Fruit fly (Drosophila melanogaster) whole organism, embryonic: Measurements from ENCODE around the gene CG18265.

Experiments used
- Awh ChIP-seq: fragments of 200-800 bp; sonication (Bioruptor generic); IDR thresholded peaks from 2 replicates; pipeline ENCODE4, ENCODE4 v1.3.6; 2022; ENCODE audit warnings: missing biosample characterization, missing genetic modification characterization
- B-H1 ChIP-seq: fragments of 200-800 bp; sonication (Bioruptor generic); IDR thresholded peaks from 3 replicates; pipeline ENCODE4 v1.3.6; 2022; ENCODE audit warnings: missing biosample characterization, missing genetic modification characterization
- Blimp-1 ChIP-seq: fragments of 200-800 bp; sonication (Bioruptor generic); optimal IDR thresholded peaks from 3 replicates; lab custom pipeline; 2018; ENCODE audit warnings: missing biosample characterization, missing genetic modification characterization, mild to moderate bottlenecking, moderate library complexity, missing genetic modification reagents
- CG10565 ChIP-seq: fragments of 200-800 bp; sonication (Bioruptor generic); optimal IDR thresholded peaks from 3 replicates; lab custom pipeline; 2016; ENCODE audit warnings: missing biosample characterization, mild to moderate bottlenecking, missing genetic modification characterization
- CG14860 ChIP-seq: fragments of 200-800 bp; sonication (Bioruptor generic); IDR thresholded peaks from 3 replicates; pipeline ENCODE4 v1.3.6; 2022; ENCODE audit warnings: missing biosample characterization, missing genetic modification characterization; ENCODE audit not compliant: partially characterized antibody
- CG17361 ChIP-seq: fragments of 200-800 bp; sonication (Bioruptor generic); IDR thresholded peaks from 3 replicates; pipeline ENCODE4 v1.3.6; 2022; ENCODE audit warnings: missing biosample characterization, missing genetic modification characterization
- CG18011 ChIP-seq: fragments of 200-800 bp; sonication (Bioruptor generic); optimal IDR thresholded peaks from 2 replicates; lab custom pipeline; 2017; ENCODE audit warnings: missing biosample characterization, missing genetic modification characterization, mild to moderate bottlenecking, moderate library complexity, missing genotype
- CG2199 ChIP-seq: fragments of 200-800 bp; sonication (Bioruptor generic); IDR thresholded peaks from 3 replicates; pipeline ENCODE4 v1.3.6; 2022; ENCODE audit warnings: missing biosample characterization, missing genetic modification characterization
- CG42726 ChIP-seq: fragments of 200-800 bp; sonication (Bioruptor generic); IDR thresholded peaks from 2 replicates; pipeline ENCODE4 v1.3.6; 2022; ENCODE audit warnings: missing biosample characterization, missing genetic modification characterization; ENCODE audit not compliant: partially characterized antibody
- CG4730 ChIP-seq: fragments of 200-800 bp; sonication (Bioruptor generic); IDR thresholded peaks from 2 replicates; pipeline ENCODE4 v1.3.6; 2022; ENCODE audit warnings: missing biosample characterization, missing genetic modification characterization
- CG6689 ChIP-seq: fragments of 200-800 bp; sonication (Bioruptor generic); IDR thresholded peaks from 2 replicates; pipeline ENCODE4 v1.3.6; 2022; ENCODE audit warnings: missing biosample characterization, missing genetic modification characterization
- CG7372 ChIP-seq: fragments of 200-800 bp; sonication (Bioruptor generic); IDR thresholded peaks from 2 replicates; pipeline ENCODE4 v1.3.6; 2022; ENCODE audit warnings: missing biosample characterization, missing genetic modification characterization
- CG8281 ChIP-seq: fragments of 200-800 bp; sonication (Bioruptor generic); optimal IDR thresholded peaks from 2 replicates; lab custom pipeline; 2018; ENCODE audit warnings: missing biosample characterization, mild to moderate bottlenecking, missing genetic modification characterization, moderate library complexity
- Drgx ChIP-seq: fragments of 200-800 bp; sonication (Bioruptor generic); IDR thresholded peaks from 2 replicates; pipeline ENCODE4 v1.3.6; 2022; ENCODE audit warnings: missing biosample characterization, missing genetic modification characterization
- E2f2 ChIP-seq: fragments of 200-800 bp; sonication (Bioruptor generic); IDR thresholded peaks from 2 replicates; pipeline ENCODE4 v1.3.6; 2022; ENCODE audit warnings: missing biosample characterization, missing genetic modification characterization
- Ets65A ChIP-seq: fragments of 200-800 bp; sonication (Bioruptor generic); peaks from one replicate; lab custom pipeline; 2016; ENCODE audit warnings: missing biosample characterization, missing genetic modification characterization
- HLH54F ChIP-seq: fragments of 200-800 bp; sonication (Bioruptor generic); optimal IDR thresholded peaks from 3 replicates; lab custom pipeline; 2016; ENCODE audit warnings: missing biosample characterization, missing genetic modification characterization
- Hr78 ChIP-seq, 2 experiments: fragments of 200-800 bp in 1 of 2; fragments of >200 bp in 1 of 2; sonication (Bioruptor generic) in 1 of 2; optimal IDR thresholded peaks; 2 replicates each; lab custom pipeline; 2017 to 2019; ENCODE audit warnings: missing biosample characterization in 2 of 2, missing genetic modification characterization in 2 of 2, mild to moderate bottlenecking in 1 of 2, moderate library complexity in 1 of 2
- Jarid2 ChIP-seq: fragments of 200-800 bp; sonication (Bioruptor generic); optimal IDR thresholded peaks from 3 replicates; lab custom pipeline; 2017; ENCODE audit warnings: mild to moderate bottlenecking, missing biosample characterization, missing genetic modification reagents, missing genetic modification characterization
- abd-A ChIP-seq: fragments of 200-800 bp; sonication (Bioruptor generic); optimal IDR thresholded peaks from 3 replicates; lab custom pipeline; 2019; ENCODE audit warnings: missing biosample characterization, mild to moderate bottlenecking, missing genetic modification characterization, moderate library complexity
- ara ChIP-seq: fragments of 200-800 bp; sonication (Bioruptor generic); IDR thresholded peaks from 2 replicates; pipeline ENCODE4 v1.3.6; 2022; ENCODE audit warnings: missing biosample characterization, missing genetic modification characterization
- cg ChIP-seq: fragments of 200-800 bp; sonication (Bioruptor generic); optimal IDR thresholded peaks from 3 replicates; lab custom pipeline; 2019; ENCODE audit warnings: missing biosample characterization, mild to moderate bottlenecking, missing genetic modification characterization, moderate library complexity
- crc ChIP-seq: fragments of 200-800 bp; sonication (Bioruptor generic); optimal IDR thresholded peaks from 2 replicates; lab custom pipeline; 2016; ENCODE audit warnings: missing biosample characterization, missing genetic modification characterization
- cwo ChIP-seq: fragments of 200-800 bp; sonication (Bioruptor generic); optimal IDR thresholded peaks from 3 replicates; lab custom pipeline; 2017; ENCODE audit warnings: missing biosample characterization, missing genetic modification characterization, mild to moderate bottlenecking, moderate library complexity, missing genetic modification reagents
- exex ChIP-seq: fragments of 200-800 bp; sonication (Bioruptor generic); optimal IDR thresholded peaks from 4 replicates; lab custom pipeline; 2018; ENCODE audit warnings: missing biosample characterization, mild to moderate bottlenecking, missing genetic modification characterization, moderate library complexity
- gsb ChIP-seq: fragments of 200-800 bp; sonication (Bioruptor generic); IDR thresholded peaks from 2 replicates; pipeline ENCODE4 v1.3.6; 2022; ENCODE audit warnings: missing biosample characterization, missing genetic modification characterization
- hb ChIP-seq: fragments of 200-800 bp; sonication (Bioruptor generic); IDR thresholded peaks from 3 replicates; pipeline ENCODE4 v1.3.6; 2022; ENCODE audit warnings: missing biosample characterization, missing genetic modification characterization; ENCODE audit not compliant: partially characterized antibody
- ind ChIP-seq: fragments of 200-800 bp; sonication (Bioruptor generic); optimal IDR thresholded peaks from 3 replicates; lab custom pipeline; 2016; ENCODE audit warnings: missing biosample characterization, missing genetic modification characterization
- jumu ChIP-seq: fragments of 200-800 bp; sonication (Bioruptor generic); optimal IDR thresholded peaks from 3 replicates; lab custom pipeline; 2016; ENCODE audit warnings: missing biosample characterization, missing genetic modification characterization
- kni ChIP-seq: fragments of 200-800 bp; sonication (Bioruptor generic); optimal IDR thresholded peaks from 3 replicates; lab custom pipeline; 2017; ENCODE audit warnings: mild to moderate bottlenecking, missing biosample characterization, missing genetic modification reagents, missing genetic modification characterization
- maf-S ChIP-seq: fragments of 200-800 bp; sonication (Bioruptor generic); optimal IDR thresholded peaks from 2 replicates; lab custom pipeline; 2016; ENCODE audit warnings: missing biosample characterization, missing genetic modification characterization
- nerfin-1 ChIP-seq: fragments of 200-800 bp; sonication (Bioruptor generic); optimal IDR thresholded peaks from 3 replicates; lab custom pipeline; 2019; ENCODE audit warnings: missing biosample characterization, mild to moderate bottlenecking, missing genetic modification characterization, moderate library complexity
- nom ChIP-seq: fragments of 200-800 bp; sonication (Bioruptor generic); optimal IDR thresholded peaks from 2 replicates; lab custom pipeline; 2017; ENCODE audit warnings: missing biosample characterization, missing genetic modification characterization, mild to moderate bottlenecking, moderate library complexity, missing genetic modification reagents
- pan ChIP-seq, 4 experiments: fragments of >200 bp in 3 of 4; fragments of 200-800 bp in 1 of 4; sonication (Bioruptor generic) in 1 of 4; optimal IDR thresholded peaks in 3 of 4; IDR thresholded peaks in 1 of 4; 2 replicates each; pipeline versions ENCODE4 v1.3.6 to Lab custom; 2017 to 2022; ENCODE audit warnings: missing biosample characterization in 2 of 4, missing genetic modification characterization in 2 of 4, mixed read lengths in 1 of 4
- pros ChIP-seq: fragments of 200-800 bp; sonication (Bioruptor generic); optimal IDR thresholded peaks from 3 replicates; lab custom pipeline; 2019; ENCODE audit warnings: missing biosample characterization, mild to moderate bottlenecking, missing genetic modification characterization, moderate library complexity
- schlank ChIP-seq: fragments of 200-800 bp; sonication (Bioruptor generic); optimal IDR thresholded peaks from 2 replicates; lab custom pipeline; 2018; ENCODE audit warnings: missing biosample characterization, mild to moderate bottlenecking, missing genetic modification characterization
- sd ChIP-seq: fragments of 200-800 bp; sonication (Bioruptor generic); optimal IDR thresholded peaks from 3 replicates; lab custom pipeline; 2018; ENCODE audit warnings: missing biosample characterization, mild to moderate bottlenecking, missing genetic modification characterization, moderate library complexity
- slbo ChIP-seq: fragments of 200-800 bp; sonication (Bioruptor generic); IDR thresholded peaks from 2 replicates; pipeline ENCODE4 v1.3.6; 2022; ENCODE audit warnings: missing biosample characterization, missing genetic modification characterization
- slp2 ChIP-seq: fragments of 200-800 bp; sonication (Bioruptor generic); optimal IDR thresholded peaks from 2 replicates; lab custom pipeline; 2016; ENCODE audit warnings: missing biosample characterization, missing genetic modification characterization
- sqz ChIP-seq: fragments of 200-800 bp; sonication (Bioruptor generic); optimal IDR thresholded peaks from 3 replicates; lab custom pipeline; 2018; ENCODE audit warnings: missing biosample characterization, mild to moderate bottlenecking, missing genetic modification characterization
- sr ChIP-seq: fragments of 200-800 bp; sonication (Bioruptor generic); IDR thresholded peaks from 3 replicates; pipeline ENCODE4 v1.3.6; 2022; ENCODE audit warnings: missing biosample characterization, missing genetic modification characterization
- unc-4 ChIP-seq: fragments of 200-800 bp; sonication (Bioruptor generic); IDR thresholded peaks from 2 replicates; pipeline ENCODE4 v1.3.6; 2022; ENCODE audit warnings: missing biosample characterization, missing genetic modification characterization; ENCODE audit not compliant: partially characterized antibody

CG18265 gene

DNA sequence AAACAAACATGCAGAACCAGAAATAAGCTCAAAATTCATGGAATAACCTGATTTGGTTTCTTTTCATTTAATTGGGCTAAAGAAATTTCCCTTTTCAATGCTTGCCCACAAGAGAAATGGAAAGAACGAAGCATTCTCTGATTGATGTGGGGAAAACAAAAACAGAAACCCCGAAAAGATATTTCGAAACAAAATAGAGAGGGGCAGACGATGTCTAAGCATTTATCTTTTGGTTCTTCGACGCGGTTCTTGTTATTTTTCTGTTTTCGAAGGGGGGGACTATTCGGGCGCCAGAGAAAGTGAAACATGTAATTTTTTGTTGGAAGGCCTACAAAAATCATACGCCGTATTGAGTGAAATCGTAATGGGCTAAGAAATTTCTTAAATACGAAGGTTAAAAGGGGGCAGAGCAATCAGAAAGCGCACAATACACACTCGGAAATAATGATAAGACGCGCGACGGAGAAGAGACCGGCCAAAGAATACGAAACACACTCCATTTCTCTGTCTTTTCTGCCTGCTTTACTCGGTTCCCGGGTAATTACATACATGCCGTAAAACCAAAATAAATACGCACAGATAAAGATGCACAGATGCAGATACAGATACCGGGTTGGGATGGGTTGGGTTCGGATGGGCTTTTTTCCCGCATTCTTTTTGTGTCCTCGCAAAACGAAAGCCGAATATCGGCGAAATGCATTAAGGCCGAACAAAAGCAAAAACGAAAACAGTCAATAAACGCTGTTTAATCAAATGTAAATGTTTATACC is 49.6 kb downstream of the CG18265 start (continued):
- peak; percentile 31 for TF ChIP-seq pros (GFP tag; lab: Kevin White, UChicago)
- no peak for TF ChIP-seq unc-4
- peak; percentile 97 for TF ChIP-seq Blimp-1 (GFP tag; lab: Kevin White, UChicago)
- no peak for TF ChIP-seq CG8281 (tag; lab: Kevin White, UChicago)
- TF ChIP-seq HLH54F = no peak
- peak; percentile 93 for TF ChIP-seq CG2199 (GFP tag; lab: Robert Waterston, UW)

DNA sequence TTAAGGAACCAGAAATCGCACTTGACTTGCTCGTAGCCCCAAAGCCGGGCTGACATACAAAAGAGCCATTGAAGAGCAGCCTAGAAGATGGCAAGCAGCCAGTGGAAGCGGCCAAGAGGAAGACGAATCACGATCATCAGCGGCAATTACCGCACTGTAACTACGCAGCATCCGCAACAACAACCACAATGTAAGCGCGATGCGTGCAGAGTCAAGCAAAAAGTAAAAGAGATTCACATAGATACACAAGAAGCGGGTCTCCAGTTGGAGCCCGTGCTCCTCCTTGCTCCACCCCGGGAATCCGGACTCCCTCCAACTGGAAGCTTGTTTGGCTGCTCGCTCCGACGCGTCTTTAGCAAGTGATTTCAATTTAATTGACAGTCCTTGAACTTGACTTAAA is 52.4 kb downstream of the CG18265 start:
- TF ChIP-seq slbo (peak; percentile 25; the same call in 1 of the 2 replicates), nom (GFP tag; lab: Kevin White, UChicago) (peak; percentile 12), Jarid2 (GFP tag; lab: Kevin White, UChicago) (no peak), gsb (0 out of 2 replicates have a peak, but pooled peaks have one; percentile 25)

DNA sequence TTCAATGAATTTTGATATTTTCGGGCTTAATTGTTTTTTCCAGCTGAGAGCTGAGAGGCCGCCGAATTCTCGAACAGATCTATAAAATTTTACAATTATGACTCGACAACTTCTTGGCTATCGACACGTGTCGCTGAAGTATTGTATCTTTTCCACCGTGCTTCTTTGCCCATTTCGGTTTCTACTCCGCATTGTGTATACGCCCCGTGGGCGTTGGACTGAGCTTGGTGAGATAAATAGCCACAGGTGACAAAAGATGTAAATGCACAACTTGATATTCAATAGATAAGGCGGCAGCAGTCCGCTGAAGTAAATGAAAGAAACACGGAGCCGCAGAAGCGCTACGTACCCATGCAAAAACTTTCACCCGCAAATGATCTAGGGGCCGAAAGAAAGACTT is 54.1 kb downstream of the CG18265 start:
- TF ChIP-seq CG14860 (GFP tag; lab: Robert Waterston, UW) = 0 out of 3 replicates have a peak, but pooled peaks have one; percentile 16
- TF ChIP-seq Ets65A (GFP tag; lab: Kevin White, UChicago) = peak; percentile 20
- no peak for TF ChIP-seq CG17361 (GFP tag; lab: Robert Waterston, UW)
- TF ChIP-seq Blimp-1 (GFP tag; lab: Kevin White, UChicago) = peak; percentile 28
- TF ChIP-seq hb = no peak
- TF ChIP-seq nerfin-1 (tag; lab: Kevin White, UChicago) = no peak
- TF ChIP-seq CG4730 (GFP tag; lab: Robert Waterston, UW) = no peak
- TF ChIP-seq Drgx (GFP tag; lab: Robert Waterston, UW) = no peak
- TF ChIP-seq E2f2 = no peak
- no peak for TF ChIP-seq CG6689 (GFP tag; lab: Robert Waterston, UW)
- TF ChIP-seq sqz = no peak
- TF ChIP-seq crc = no peak
- TF ChIP-seq pan (optimal IDR thresholded peaks at IDR 0.05; lab: Kevin White, UChicago) = no peak
- no peak for TF ChIP-seq pan (GFP tag; optimal IDR thresholded peaks at IDR 0.05 in 1 of 2, IDR thresholded peaks at IDR 0.05 in 1 of 2)
- no peak for TF ChIP-seq ind (GFP tag; lab: Kevin White, UChicago)
- TF ChIP-seq CG18011 = no peak
- TF ChIP-seq CG42726 (GFP tag; lab: Robert Waterston, UW) = no peak
- TF ChIP-seq maf-S (GFP tag; lab: Kevin White, UChicago) = no peak
- TF ChIP-seq sr (GFP tag; lab: Robert Waterston, UW) = peak; percentile 67; the same call in 1 of the 3 replicates
- TF ChIP-seq CG7372 (GFP tag; lab: Robert Waterston, UW) = peak; percentile 69
- no peak for TF ChIP-seq slp2 (GFP tag; lab: Kevin White, UChicago)

DNA sequence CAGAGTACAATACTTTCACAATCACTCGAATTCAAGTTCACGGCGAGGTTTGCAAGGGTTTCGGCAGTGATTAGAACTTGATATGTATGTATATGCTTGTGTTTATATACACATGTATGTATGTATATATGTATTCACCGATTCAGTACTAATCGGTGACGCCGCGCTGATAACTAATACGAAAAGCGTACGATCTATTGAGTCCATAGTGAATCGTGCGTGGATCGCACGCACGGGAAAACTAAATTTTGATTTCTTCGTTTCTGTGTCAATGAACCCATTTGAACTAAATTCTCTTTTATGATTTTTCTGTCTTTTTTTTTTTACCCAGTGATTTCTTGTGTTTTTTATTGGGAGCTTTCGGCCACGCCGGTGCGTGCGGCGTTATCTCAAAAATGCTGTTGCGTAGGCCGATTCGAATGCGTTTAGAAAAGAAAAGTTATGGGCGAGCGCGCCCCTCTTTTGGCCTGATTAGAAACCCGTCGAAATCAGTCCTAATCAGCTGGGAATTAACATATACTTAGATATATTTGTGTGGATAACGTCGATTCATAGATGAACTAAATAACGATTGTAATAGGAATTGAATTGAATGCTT is 54.7 kb downstream of the CG18265 start:
- TF ChIP-seq sd (tag; lab: Kevin White, UChicago) (peak; percentile 92), schlank (tag; lab: Kevin White, UChicago) (no peak), exex (tag; lab: Kevin White, UChicago) (peak; percentile 46), Hr78 (GFP tag; optimal IDR thresholded peaks at IDR 0.05; lab: Kevin White, UChicago) (peak in 1 of 2 experiments; percentile 7), abd-A (tag; lab: Kevin White, UChicago) (peak; percentile 73), cg (GFP tag; lab: Kevin White, UChicago) (peak; percentile 52), cwo (GFP tag; lab: Kevin White, UChicago) (peak; percentile 66), B-H1 (GFP tag; lab: Robert Waterston, UW) (no peak), Awh (GFP tag; lab: Robert Waterston, UW) (peak; percentile 61), sr (GFP tag; lab: Robert Waterston, UW) (peak; percentile 91), CG2199 (GFP tag; lab: Robert Waterston, UW) (peak; percentile 75; the same call in 1 of the 3 replicates), CG10565 (GFP tag; lab: Kevin White, UChicago) (no peak), jumu (GFP tag; lab: Kevin White, UChicago) (no peak), sqz (peak; percentile 89), pros (GFP tag; lab: Kevin White, UChicago) (peak; percentile 1), kni (peak; percentile 37), ara (0 out of 2 replicates have a peak, but pooled peaks have one; percentile 32)
